Fruit fly (Drosophila melanogaster) whole organism, embryonic: ENCODE measurements around the gene dnc.

Experiments
- CG1024 ChIP-seq: fragments of 200-800 bp; sonication (Bioruptor generic); IDR thresholded peaks from 2 replicates; pipeline ENCODE4 v1.3.6; 2022; ENCODE audit warnings: missing biosample characterization, missing genetic modification characterization
- CG10267 ChIP-seq: fragments of 200-800 bp; sonication (Bioruptor generic); optimal IDR thresholded peaks from 2 replicates; lab custom pipeline; 2018; ENCODE audit warnings: missing biosample characterization, mild to moderate bottlenecking, missing genetic modification characterization, moderate library complexity
- CG10366 ChIP-seq: fragments of 200-800 bp; sonication (Bioruptor generic); IDR thresholded peaks from 2 replicates; pipeline ENCODE4 v1.3.6; 2022; ENCODE audit warnings: missing biosample characterization, missing genetic modification characterization
- CG11093 ChIP-seq: fragments of 200-800 bp; sonication (Bioruptor generic); IDR thresholded peaks from 3 replicates; pipeline ENCODE4 v1.3.6; 2022; ENCODE audit warnings: missing biosample characterization, missing genetic modification characterization
- CG11247 ChIP-seq: fragments of 200-800 bp; sonication (Bioruptor generic); IDR thresholded peaks from 2 replicates; pipeline ENCODE4 v1.3.6; 2022; ENCODE audit warnings: missing biosample characterization, missing genetic modification characterization
- CG11696 ChIP-seq: fragments of 200-800 bp; sonication (Bioruptor generic); IDR thresholded peaks from 2 replicates; pipeline ENCODE4 v1.3.6; 2022; ENCODE audit warnings: missing biosample characterization, missing genetic modification characterization
- CG12219 ChIP-seq: fragments of 200-800 bp; sonication (Bioruptor generic); optimal IDR thresholded peaks from 3 replicates; lab custom pipeline; 2018; ENCODE audit warnings: missing biosample characterization, mild to moderate bottlenecking, missing genetic modification characterization
- CG12769 ChIP-seq: fragments of 200-800 bp; sonication (Bioruptor generic); optimal IDR thresholded peaks from 2 replicates; lab custom pipeline; 2019; ENCODE audit warnings: missing biosample characterization, mild to moderate bottlenecking, missing genetic modification characterization, moderate library complexity
- CG13287 ChIP-seq: fragments of 200-800 bp; sonication (Bioruptor generic); IDR thresholded peaks from 2 replicates; pipeline ENCODE4 v1.3.6; 2022; ENCODE audit warnings: missing biosample characterization, missing genetic modification characterization; ENCODE audit not compliant: partially characterized antibody
- CG13775 ChIP-seq: fragments of 200-800 bp; sonication (Bioruptor generic); optimal IDR thresholded peaks from 3 replicates; lab custom pipeline; 2017; ENCODE audit warnings: missing biosample characterization, mild to moderate bottlenecking, missing genetic modification characterization
- CG14667 ChIP-seq: fragments of 200-800 bp; sonication (Bioruptor generic); IDR thresholded peaks from 2 replicates; pipeline ENCODE4 v1.3.6; 2022; ENCODE audit warnings: missing biosample characterization, missing genetic modification characterization
- CG2889 ChIP-seq: fragments of 200-800 bp; sonication (Bioruptor generic); IDR thresholded peaks from 3 replicates; pipeline ENCODE4 v1.3.6; 2022; ENCODE audit warnings: missing biosample characterization, missing genetic modification characterization
- CG32532 ChIP-seq: fragments of 200-800 bp; sonication (Bioruptor generic); IDR thresholded peaks from 2 replicates; pipeline ENCODE4 v1.3.6; 2022; ENCODE audit warnings: missing biosample characterization, missing genetic modification characterization
- CG33557 ChIP-seq: fragments of 200-800 bp; sonication (Bioruptor generic); optimal IDR thresholded peaks from 2 replicates; lab custom pipeline; 2019; ENCODE audit warnings: missing biosample characterization, mild to moderate bottlenecking, missing genetic modification characterization, moderate library complexity
- CG43689 ChIP-seq: fragments of 200-800 bp; sonication (Bioruptor generic); IDR thresholded peaks from 2 replicates; pipeline ENCODE4 v1.3.6; 2022; ENCODE audit warnings: missing biosample characterization, missing genetic modification characterization
- CG4617 ChIP-seq: fragments of 200-800 bp; sonication (Bioruptor generic); optimal IDR thresholded peaks from 3 replicates; lab custom pipeline; 2016; ENCODE audit warnings: missing biosample characterization, missing genetic modification characterization, borderline replicate concordance
- CG4730 ChIP-seq: fragments of 200-800 bp; sonication (Bioruptor generic); IDR thresholded peaks from 2 replicates; pipeline ENCODE4 v1.3.6; 2022; ENCODE audit warnings: missing biosample characterization, missing genetic modification characterization
- CG4854 ChIP-seq: fragments of 200-800 bp; sonication (Bioruptor generic); optimal IDR thresholded peaks from 2 replicates; lab custom pipeline; 2016; ENCODE audit warnings: missing biosample characterization, missing genetic modification characterization, inconsistent platforms
- CG6272 ChIP-seq: fragments of 200-800 bp; sonication (Bioruptor generic); IDR thresholded peaks from 2 replicates; pipeline ENCODE4 v1.3.6; 2022; ENCODE audit warnings: missing biosample characterization, missing genetic modification characterization
- CG6654 ChIP-seq: fragments of 200-800 bp; sonication (Bioruptor generic); optimal IDR thresholded peaks from 2 replicates; lab custom pipeline; 2017; ENCODE audit warnings: missing biosample characterization, mild to moderate bottlenecking, missing genetic modification characterization
- CG7928 ChIP-seq: fragments of 200-800 bp; sonication (Bioruptor generic); optimal IDR thresholded peaks from 2 replicates; lab custom pipeline; 2017; ENCODE audit warnings: missing biosample characterization, mild to moderate bottlenecking, missing genetic modification characterization
- CG8290 ChIP-seq, 3 experiments: fragments of 200-800 bp; sonication (Bioruptor generic); optimal IDR thresholded peaks; 2 replicates each; lab custom pipeline; 2016 to 2019; ENCODE audit warnings: missing biosample characterization in 3 of 3, missing genetic modification characterization in 3 of 3, mild to moderate bottlenecking in 2 of 3, moderate library complexity in 1 of 3
- CG8478 ChIP-seq: fragments of >200 bp; optimal IDR thresholded peaks from 2 replicates; lab custom pipeline; 2018
- Eip74EF ChIP-seq, 2 experiments: fragments of 200-800 bp in 1 of 2; fragments of >200 bp in 1 of 2; sonication (Bioruptor generic) in 1 of 2; optimal IDR thresholded peaks; 2 replicates each; lab custom pipeline; 2017 to 2019; ENCODE audit warnings: missing biosample characterization in 2 of 2, missing genetic modification characterization in 2 of 2, mild to moderate bottlenecking in 1 of 2, moderate library complexity in 1 of 2
- HLH3B ChIP-seq: fragments of 200-800 bp; sonication (Bioruptor generic); IDR thresholded peaks from 2 replicates; pipeline ENCODE4 v1.3.6; 2022; ENCODE audit warnings: missing biosample characterization, missing genetic modification characterization
- HmgD ChIP-seq: fragments of 200-800 bp; sonication (Bioruptor generic); optimal IDR thresholded peaks from 3 replicates; lab custom pipeline; 2016; ENCODE audit warnings: missing biosample characterization, missing genetic modification characterization
- Hmr ChIP-seq: fragments of 200-800 bp; sonication (Bioruptor generic); optimal IDR thresholded peaks from 3 replicates; lab custom pipeline; 2017; ENCODE audit warnings: mild to moderate bottlenecking, missing biosample characterization, missing genetic modification reagents, missing genetic modification characterization
- Hr3 ChIP-seq: fragments of 200-800 bp; sonication (Bioruptor generic); optimal IDR thresholded peaks from 3 replicates; lab custom pipeline; 2016; ENCODE audit warnings: missing biosample characterization, missing genetic modification characterization
- Hr78 ChIP-seq, 2 experiments: fragments of 200-800 bp in 1 of 2; fragments of >200 bp in 1 of 2; sonication (Bioruptor generic) in 1 of 2; optimal IDR thresholded peaks; 2 replicates each; lab custom pipeline; 2017 to 2019; ENCODE audit warnings: missing biosample characterization in 2 of 2, missing genetic modification characterization in 2 of 2, mild to moderate bottlenecking in 1 of 2, moderate library complexity in 1 of 2
- Jarid2 ChIP-seq: fragments of 200-800 bp; sonication (Bioruptor generic); optimal IDR thresholded peaks from 3 replicates; lab custom pipeline; 2017; ENCODE audit warnings: mild to moderate bottlenecking, missing biosample characterization, missing genetic modification reagents, missing genetic modification characterization
- Meics ChIP-seq: fragments of 200-800 bp; sonication (Bioruptor generic); optimal IDR thresholded peaks from 2 replicates; lab custom pipeline; 2017; ENCODE audit warnings: missing biosample characterization, mild to moderate bottlenecking, missing genetic modification characterization
- Mrtf ChIP-seq: fragments of 200-800 bp; sonication (Bioruptor generic); IDR thresholded peaks from 3 replicates; pipeline ENCODE4 v1.3.6; 2022; ENCODE audit warnings: missing biosample characterization, missing genetic modification characterization
- NC2α ChIP-seq: fragments of 200-800 bp; sonication (Bioruptor generic); optimal IDR thresholded peaks from 2 replicates; lab custom pipeline; 2016; ENCODE audit warnings: missing biosample characterization, missing genetic modification characterization
- Rfx ChIP-seq: fragments of 200-800 bp; sonication (Bioruptor generic); IDR thresholded peaks from 2 replicates; pipeline ENCODE4 v1.3.6; 2022; ENCODE audit warnings: missing biosample characterization, missing genetic modification characterization
- Xbp1 ChIP-seq: fragments of 200-800 bp; sonication (Bioruptor generic); optimal IDR thresholded peaks from 3 replicates; lab custom pipeline; 2016; ENCODE audit warnings: missing biosample characterization, mild to moderate bottlenecking, missing genetic modification characterization
- ase ChIP-seq: fragments of 200-800 bp; sonication (Bioruptor generic); IDR thresholded peaks from 3 replicates; pipeline ENCODE4 v1.3.6; 2022; ENCODE audit warnings: missing biosample characterization, missing genetic modification characterization
- bbx ChIP-seq: fragments of 200-800 bp; sonication (Bioruptor generic); IDR thresholded peaks from 2 replicates; pipeline ENCODE4 v1.3.6; 2022; ENCODE audit warnings: missing biosample characterization, missing genetic modification characterization; ENCODE audit not compliant: partially characterized antibody
- cad ChIP-seq: fragments of >200 bp; optimal IDR thresholded peaks from 2 replicates; lab custom pipeline; 2017; ENCODE audit warnings: missing biosample characterization, missing genetic modification characterization
- croc ChIP-seq: fragments of 200-800 bp; sonication (Bioruptor generic); conservative IDR thresholded peaks from 3 replicates; pipeline ENCODE4 v1.3.6; 2022; ENCODE audit warnings: missing biosample characterization, missing genetic modification characterization
- dan ChIP-seq: fragments of 200-800 bp; sonication (Bioruptor generic); IDR thresholded peaks from 2 replicates; pipeline ENCODE4 v1.3.6; 2022; ENCODE audit warnings: missing biosample characterization, missing genetic modification characterization
- disco-r ChIP-seq: fragments of 200-800 bp; sonication (Bioruptor generic); optimal IDR thresholded peaks from 2 replicates; lab custom pipeline; 2016; ENCODE audit warnings: missing biosample characterization, missing genetic modification characterization
- dpn ChIP-seq, 2 experiments: fragments of 200-800 bp; sonication (Bioruptor generic); optimal IDR thresholded peaks; 3 replicates each; lab custom pipeline; 2016; ENCODE audit warnings: missing biosample characterization in 2 of 2, missing genetic modification characterization in 2 of 2
- ems ChIP-seq: fragments of 200-800 bp; sonication (Bioruptor generic); optimal IDR thresholded peaks from 3 replicates; lab custom pipeline; 2016; ENCODE audit warnings: missing biosample characterization, missing genetic modification characterization
- fd102C ChIP-seq: fragments of 200-800 bp; sonication (Bioruptor generic); optimal IDR thresholded peaks from 2 replicates; lab custom pipeline; 2018; ENCODE audit warnings: missing biosample characterization, mild to moderate bottlenecking, missing genetic modification characterization, moderate library complexity
- gcm ChIP-seq: fragments of 200-800 bp; sonication (Bioruptor generic); optimal IDR thresholded peaks from 2 replicates; lab custom pipeline; 2019; ENCODE audit warnings: missing biosample characterization, mild to moderate bottlenecking, missing genetic modification characterization, moderate library complexity
- grau ChIP-seq: fragments of 200-800 bp; optimal IDR thresholded peaks from 3 replicates; lab custom pipeline; 2019; ENCODE audit warnings: missing biosample characterization, mild to moderate bottlenecking, missing genetic modification characterization, moderate library complexity
- gsb ChIP-seq: fragments of 200-800 bp; sonication (Bioruptor generic); IDR thresholded peaks from 2 replicates; pipeline ENCODE4 v1.3.6; 2022; ENCODE audit warnings: missing biosample characterization, missing genetic modification characterization
- ind ChIP-seq: fragments of 200-800 bp; sonication (Bioruptor generic); optimal IDR thresholded peaks from 3 replicates; lab custom pipeline; 2016; ENCODE audit warnings: missing biosample characterization, missing genetic modification characterization
- mam ChIP-seq: fragments of 200-800 bp; sonication (Bioruptor generic); optimal IDR thresholded peaks from 3 replicates; lab custom pipeline; 2016; ENCODE audit warnings: missing biosample characterization, missing genetic modification characterization
- nom ChIP-seq: fragments of 200-800 bp; sonication (Bioruptor generic); optimal IDR thresholded peaks from 2 replicates; lab custom pipeline; 2017; ENCODE audit warnings: missing biosample characterization, missing genetic modification characterization, mild to moderate bottlenecking, moderate library complexity, missing genetic modification reagents
- ranshi ChIP-seq: fragments of 200-800 bp; sonication (Bioruptor generic); IDR thresholded peaks from 2 replicates; pipeline ENCODE4 v1.3.6; 2022; ENCODE audit warnings: missing biosample characterization, missing genetic modification characterization

The dnc gene

dm6 chrX:3193774-3194173, 17.5 kb downstream of the dnc start (continued):
- 0 out of 2 replicates have a peak, but pooled peaks have one; percentile 16 for TF ChIP-seq CG4730 (GFP tag; lab: Robert Waterston, UW)
- TF ChIP-seq CG11247 = peak; percentile 44
- no peak for TF ChIP-seq Jarid2 (GFP tag; lab: Kevin White, UChicago)
- TF ChIP-seq mam (GFP tag; lab: Kevin White, UChicago) = peak; percentile 23
- TF ChIP-seq CG33557 (GFP tag; lab: Kevin White, UChicago) = no peak
- TF ChIP-seq CG8290 (GFP tag; optimal IDR thresholded peaks at IDR 0.05; lab: Kevin White, UChicago) = no peak
- peak in 1 of 2 experiments; percentile 56 for TF ChIP-seq CG8290 (tag; optimal IDR thresholded peaks at IDR 0.05; lab: Kevin White, UChicago)
- TF ChIP-seq Xbp1 (GFP tag; lab: Kevin White, UChicago) = peak; percentile 36
- no peak for TF ChIP-seq CG4617 (GFP tag; lab: Kevin White, UChicago)
- 0 out of 3 replicates have a peak, but pooled peaks have one; percentile 28 for TF ChIP-seq CG11093 (GFP tag; lab: Robert Waterston, UW)
- TF ChIP-seq CG12219 (GFP tag; lab: Kevin White, UChicago) = no peak
- no peak for TF ChIP-seq CG4854 (GFP tag; lab: Kevin White, UChicago)
- TF ChIP-seq nom (GFP tag; lab: Kevin White, UChicago) = no peak
- peak; percentile 25 for TF ChIP-seq Hmr
- peak; percentile 30 for TF ChIP-seq Meics (GFP tag; lab: Kevin White, UChicago)
- no peak for TF ChIP-seq CG1024
- no peak for TF ChIP-seq CG8478
- TF ChIP-seq croc (GFP tag; lab: Robert Waterston, UW) = no peak
- TF ChIP-seq CG6272 (GFP tag; lab: Robert Waterston, UW) = peak; percentile 18; the same call in 1 of the 2 replicates
- TF ChIP-seq CG7928 (GFP tag; lab: Kevin White, UChicago) = no peak
- peak; percentile 12; the same call in 1 of the 2 replicates for TF ChIP-seq ranshi (GFP tag; lab: Robert Waterston, UW)
- TF ChIP-seq ase = peak; percentile 52; the same call in 1 of the 3 replicates
- TF ChIP-seq CG10267 (tag; lab: Kevin White, UChicago) = no peak
- TF ChIP-seq HmgD (GFP tag; lab: Kevin White, UChicago) = no peak
- TF ChIP-seq cad (GFP tag; lab: Kevin White, UChicago) = no peak
- no peak for TF ChIP-seq ems (GFP tag; lab: Kevin White, UChicago)
- no peak for TF ChIP-seq CG6654 (GFP tag; lab: Kevin White, UChicago)
- peak; percentile 46 for TF ChIP-seq CG12769 (tag; lab: Kevin White, UChicago)
- no peak for TF ChIP-seq CG13287 (GFP tag; lab: Robert Waterston, UW)
- TF ChIP-seq HLH3B (GFP tag; lab: Robert Waterston, UW) = 0 out of 2 replicates have a peak, but pooled peaks have one; percentile 31
- TF ChIP-seq Eip74EF (GFP tag; optimal IDR thresholded peaks at IDR 0.05; lab: Kevin White, UChicago) = no peak
- TF ChIP-seq CG43689 = no peak
- peak; percentile 15 to 46 for TF ChIP-seq dpn (GFP tag; optimal IDR thresholded peaks at IDR 0.05; lab: Kevin White, UChicago)
- 0 out of 2 replicates have a peak, but pooled peaks have one; percentile 14 for TF ChIP-seq gsb (GFP tag; lab: Robert Waterston, UW)
- no peak for TF ChIP-seq dan (GFP tag; lab: Robert Waterston, UW)
- TF ChIP-seq CG2889 = no peak
- no peak for TF ChIP-seq CG13775
- no peak for TF ChIP-seq Mrtf (GFP tag; lab: Robert Waterston, UW)
- TF ChIP-seq bbx (GFP tag; lab: Robert Waterston, UW) = no peak
- no peak for TF ChIP-seq CG11696
- TF ChIP-seq fd102C (GFP tag; lab: Kevin White, UChicago) = no peak
- TF ChIP-seq CG14667 (GFP tag; lab: Robert Waterston, UW) = no peak
- TF ChIP-seq grau (tag; lab: Kevin White, UChicago) = peak; percentile 42
- no peak for TF ChIP-seq Hr3
- TF ChIP-seq CG10366 (GFP tag; lab: Robert Waterston, UW) = no peak
- TF ChIP-seq ind (GFP tag; lab: Kevin White, UChicago) = peak; percentile 9
- no peak for TF ChIP-seq disco-r (GFP tag; lab: Kevin White, UChicago)
- TF ChIP-seq CG32532 = peak; percentile 45; the same call in 1 of the 2 replicates
- TF ChIP-seq Hr78 (GFP tag; optimal IDR thresholded peaks at IDR 0.05; lab: Kevin White, UChicago) = no peak
- TF ChIP-seq Rfx (GFP tag; lab: Robert Waterston, UW) = peak; percentile 41; the same call in 1 of the 2 replicates
- TF ChIP-seq NC2α (GFP tag; lab: Kevin White, UChicago) = no peak
- no peak for TF ChIP-seq gcm
